Fruit fly (Drosophila melanogaster) whole organism, embryonic: ENCODE measurements around the gene Snm1.

Source experiments
- BEAF-32 ChIP-seq: fragments of 200-800 bp; sonication (Bioruptor generic); optimal IDR thresholded peaks from 3 replicates; lab custom pipeline; 2017; ENCODE audit warnings: missing biosample characterization, missing genetic modification characterization, mild to moderate bottlenecking, moderate library complexity, missing genetic modification reagents
- Bdp1 ChIP-seq: fragments of 200-800 bp; sonication (Bioruptor generic); optimal IDR thresholded peaks from 3 replicates; lab custom pipeline; 2016; ENCODE audit warnings: missing biosample characterization, missing genetic modification characterization
- Bgb ChIP-seq: fragments of 200-800 bp; sonication (Bioruptor generic); IDR thresholded peaks from 2 replicates; pipeline ENCODE4 v1.3.6; 2022; ENCODE audit warnings: missing biosample characterization, missing genetic modification characterization; ENCODE audit not compliant: partially characterized antibody
- CG10321 ChIP-seq: fragments of 200-800 bp; sonication (Bioruptor generic); IDR thresholded peaks from 2 replicates; pipeline ENCODE4 v1.3.6; 2022; ENCODE audit warnings: missing biosample characterization, missing genetic modification characterization
- CG10979 ChIP-seq: fragments of 200-800 bp; sonication (Bioruptor generic); optimal IDR thresholded peaks from 2 replicates; lab custom pipeline; 2018; ENCODE audit warnings: missing biosample characterization, mild to moderate bottlenecking, missing genetic modification characterization, moderate library complexity
- CG12219 ChIP-seq: fragments of 200-800 bp; sonication (Bioruptor generic); optimal IDR thresholded peaks from 3 replicates; lab custom pipeline; 2018; ENCODE audit warnings: missing biosample characterization, mild to moderate bottlenecking, missing genetic modification characterization
- CG16863 ChIP-seq: fragments of 200-800 bp; sonication (Bioruptor generic); optimal IDR thresholded peaks from 3 replicates; lab custom pipeline; 2016; ENCODE audit warnings: missing biosample characterization, missing genetic modification characterization
- CG17612 ChIP-seq: fragments of 200-800 bp; sonication (Bioruptor generic); IDR thresholded peaks from 2 replicates; pipeline ENCODE4 v1.3.6; 2022; ENCODE audit warnings: missing biosample characterization, missing genetic modification characterization
- CG18764 ChIP-seq: fragments of 200-800 bp; sonication (Bioruptor generic); optimal IDR thresholded peaks from 3 replicates; lab custom pipeline; 2016; ENCODE audit warnings: missing biosample characterization, missing genetic modification characterization
- CG2116 ChIP-seq: fragments of 200-800 bp; sonication (Bioruptor generic); optimal IDR thresholded peaks from 3 replicates; lab custom pipeline; 2018; ENCODE audit warnings: missing biosample characterization, mild to moderate bottlenecking, missing genetic modification characterization
- CG2202 ChIP-seq: fragments of 200-800 bp; sonication (Bioruptor generic); optimal IDR thresholded peaks from 2 replicates; lab custom pipeline; 2018; ENCODE audit warnings: missing biosample characterization, mild to moderate bottlenecking, missing genetic modification characterization
- CG30020 ChIP-seq: fragments of 200-800 bp; optimal IDR thresholded peaks from 2 replicates; lab custom pipeline; 2019; ENCODE audit warnings: missing biosample characterization, mild to moderate bottlenecking, missing genetic modification characterization, moderate library complexity
- CG31388 ChIP-seq: fragments of 200-800 bp; sonication (Bioruptor generic); optimal IDR thresholded peaks from 2 replicates; lab custom pipeline; 2016; ENCODE audit warnings: missing biosample characterization, missing genetic modification characterization
- CG32772 ChIP-seq: fragments of 200-800 bp; sonication (Bioruptor generic); IDR thresholded peaks from 2 replicates; pipeline ENCODE4 v1.3.6; 2022; ENCODE audit warnings: missing biosample characterization, missing genetic modification characterization
- CG3407 ChIP-seq: fragments of 200-800 bp; sonication (Bioruptor generic); optimal IDR thresholded peaks from 2 replicates; lab custom pipeline; 2018; ENCODE audit warnings: missing biosample characterization, mild to moderate bottlenecking, missing genetic modification characterization
- CG34224 ChIP-seq: fragments of 200-800 bp; sonication (Bioruptor generic); IDR thresholded peaks from 3 replicates; pipeline ENCODE4 v1.3.6; 2022; ENCODE audit warnings: missing biosample characterization, missing genetic modification characterization; ENCODE audit not compliant: partially characterized antibody
- CG4360 ChIP-seq: fragments of 200-800 bp; sonication (Bioruptor generic); IDR thresholded peaks from 2 replicates; pipeline ENCODE4 v1.3.6; 2022; ENCODE audit warnings: missing biosample characterization, missing genetic modification characterization
- CG6689 ChIP-seq: fragments of 200-800 bp; sonication (Bioruptor generic); IDR thresholded peaks from 2 replicates; pipeline ENCODE4 v1.3.6; 2022; ENCODE audit warnings: missing biosample characterization, missing genetic modification characterization
- CG7745 ChIP-seq: fragments of 200-800 bp; sonication (Bioruptor generic); optimal IDR thresholded peaks from 2 replicates; lab custom pipeline; 2018; ENCODE audit warnings: missing biosample characterization, mild to moderate bottlenecking, missing genetic modification characterization, moderate library complexity
- CG8388 ChIP-seq: fragments of 200-800 bp; sonication (Bioruptor generic); optimal IDR thresholded peaks from 2 replicates; lab custom pipeline; 2019; ENCODE audit warnings: missing biosample characterization, mild to moderate bottlenecking, missing genetic modification characterization, moderate library complexity
- CG8924 ChIP-seq: fragments of 200-800 bp; optimal IDR thresholded peaks from 3 replicates; lab custom pipeline; 2019; ENCODE audit warnings: missing biosample characterization, mild to moderate bottlenecking, missing genetic modification characterization, moderate library complexity
- CG9437 ChIP-seq: fragments of 200-800 bp; sonication (Bioruptor generic); optimal IDR thresholded peaks from 2 replicates; lab custom pipeline; 2018; ENCODE audit warnings: missing biosample characterization, mild to moderate bottlenecking, missing genetic modification characterization
- Doc3 ChIP-seq: fragments of 200-800 bp; sonication (Bioruptor generic); IDR thresholded peaks from 3 replicates; pipeline ENCODE4 v1.3.6; 2022; ENCODE audit warnings: missing biosample characterization, missing genetic modification characterization; ENCODE audit not compliant: partially characterized antibody
- Fer2 ChIP-seq: fragments of 200-800 bp; sonication (Bioruptor generic); optimal IDR thresholded peaks from 2 replicates; lab custom pipeline; 2018; ENCODE audit warnings: missing biosample characterization, mild to moderate bottlenecking, missing genetic modification characterization, moderate library complexity
- Hr3 ChIP-seq: fragments of 200-800 bp; sonication (Bioruptor generic); optimal IDR thresholded peaks from 3 replicates; lab custom pipeline; 2016; ENCODE audit warnings: missing biosample characterization, missing genetic modification characterization
- Med ChIP-seq: fragments of 200-800 bp; sonication (Bioruptor generic); peaks from one replicate; lab custom pipeline; 2016; ENCODE audit warnings: missing biosample characterization, missing genetic modification characterization, mild to moderate bottlenecking, inconsistent platforms, moderate library complexity
- Nf-YA ChIP-seq: fragments of 200-800 bp; sonication (Bioruptor generic); IDR thresholded peaks from 2 replicates; pipeline ENCODE4 v1.3.6; 2022; ENCODE audit warnings: missing biosample characterization, missing genetic modification characterization
- Nf-YB ChIP-seq: fragments of 200-800 bp; sonication (Bioruptor generic); optimal IDR thresholded peaks from 3 replicates; lab custom pipeline; 2019; ENCODE audit warnings: missing biosample characterization, mild to moderate bottlenecking, missing genetic modification characterization, moderate library complexity
- Nf-YC ChIP-seq: fragments of 200-800 bp; optimal IDR thresholded peaks from 3 replicates; lab custom pipeline; 2019; ENCODE audit warnings: missing biosample characterization, mild to moderate bottlenecking, missing genetic modification characterization, moderate library complexity
- Optix ChIP-seq: fragments of 200-800 bp; sonication (Bioruptor generic); IDR thresholded peaks from 3 replicates; pipeline ENCODE4 v1.3.6; 2022; ENCODE audit warnings: missing biosample characterization, missing genetic modification characterization
- Scr ChIP-seq: fragments of 200-800 bp; sonication (Bioruptor generic); IDR thresholded peaks from 2 replicates; pipeline ENCODE4 v1.3.6; 2022; ENCODE audit warnings: missing biosample characterization, missing genetic modification characterization; ENCODE audit not compliant: partially characterized antibody
- Sry-β ChIP-seq: fragments of 200-800 bp; sonication (Bioruptor generic); optimal IDR thresholded peaks from 2 replicates; lab custom pipeline; 2018; ENCODE audit warnings: missing biosample characterization, mild to moderate bottlenecking, missing genetic modification characterization, moderate library complexity
- Taf1 ChIP-seq: fragments of 200-800 bp; sonication (Bioruptor generic); IDR thresholded peaks from 2 replicates; pipeline ENCODE4 v1.3.6; 2022; ENCODE audit warnings: missing biosample characterization, missing genetic modification characterization
- Tbp ChIP-seq: fragments of >200 bp; optimal IDR thresholded peaks from 2 replicates; lab custom pipeline; 2018; ENCODE audit warnings: missing biosample characterization, missing genetic modification characterization
- caup ChIP-seq: fragments of 200-800 bp; sonication (Bioruptor generic); optimal IDR thresholded peaks from 3 replicates; lab custom pipeline; 2017; ENCODE audit warnings: missing biosample characterization, mild to moderate bottlenecking, missing genetic modification characterization, moderate library complexity; ENCODE audit not compliant: severe bottlenecking
- chn ChIP-seq: fragments of 200-800 bp; sonication (Bioruptor generic); optimal IDR thresholded peaks from 2 replicates; lab custom pipeline; 2016; ENCODE audit warnings: missing biosample characterization, missing genetic modification characterization
- insv ChIP-seq, 2 experiments: fragments of 200-800 bp; sonication (Bioruptor generic); optimal IDR thresholded peaks; 3 replicates each; lab custom pipeline; 2016 to 2018; ENCODE audit warnings: missing biosample characterization in 2 of 2, missing genetic modification characterization in 2 of 2
- inv ChIP-seq: fragments of 200-800 bp; sonication (Bioruptor generic); IDR thresholded peaks from 2 replicates; pipeline ENCODE4 v1.3.6; 2022; ENCODE audit warnings: missing biosample characterization, missing genetic modification characterization; ENCODE audit not compliant: partially characterized antibody
- jing ChIP-seq: fragments of 200-800 bp; sonication (Bioruptor generic); optimal IDR thresholded peaks from 2 replicates; lab custom pipeline; 2018; ENCODE audit warnings: missing biosample characterization, mild to moderate bottlenecking, missing genetic modification characterization
- kah ChIP-seq: fragments of 200-800 bp; sonication (Bioruptor generic); optimal IDR thresholded peaks from 2 replicates; lab custom pipeline; 2018; ENCODE audit warnings: missing biosample characterization, mild to moderate bottlenecking, missing genetic modification characterization
- phol ChIP-seq: fragments of 200-800 bp; sonication (Bioruptor generic); optimal IDR thresholded peaks from 3 replicates; lab custom pipeline; 2018; ENCODE audit warnings: missing biosample characterization, mild to moderate bottlenecking, missing genetic modification characterization, moderate library complexity
- pzg ChIP-seq: fragments of 200-800 bp; sonication (Bioruptor generic); optimal IDR thresholded peaks from 3 replicates; lab custom pipeline; 2018; ENCODE audit warnings: missing biosample characterization, mild to moderate bottlenecking, missing genetic modification characterization, moderate library complexity
- sc ChIP-seq, 3 experiments: fragments of >200 bp in 2 of 3; fragments of 200-800 bp in 1 of 3; sonication (Bioruptor generic) in 1 of 3; optimal IDR thresholded peaks; 2 replicates in 2 of 3; 3 replicates in 1 of 3; lab custom pipeline; 2017; ENCODE audit warnings: mild to moderate bottlenecking in 1 of 3, missing biosample characterization in 1 of 3, missing genetic modification characterization in 1 of 3, missing genetic modification reagents in 1 of 3
- sens ChIP-seq: fragments of 200-800 bp; sonication (Bioruptor generic); peaks from one replicate; lab custom pipeline; 2016; ENCODE audit warnings: missing biosample characterization, missing genetic modification characterization
- sna ChIP-seq: fragments of 200-800 bp; sonication (Bioruptor generic); IDR thresholded peaks from 2 replicates; pipeline ENCODE4 v1.3.6; 2022; ENCODE audit warnings: missing biosample characterization, missing genetic modification characterization; ENCODE audit not compliant: partially characterized antibody
- tio ChIP-seq: fragments of 200-800 bp; sonication (Bioruptor generic); optimal IDR thresholded peaks from 2 replicates; lab custom pipeline; 2017; ENCODE audit warnings: missing biosample characterization, missing genetic modification characterization, inconsistent platforms
- twi ChIP-seq: fragments of 200-800 bp; optimal IDR thresholded peaks from 2 replicates; lab custom pipeline; 2019; ENCODE audit warnings: missing biosample characterization, mild to moderate bottlenecking, missing genetic modification characterization, moderate library complexity
- vfl ChIP-seq: fragments of 200-800 bp; sonication (Bioruptor generic); optimal IDR thresholded peaks from 2 replicates; lab custom pipeline; 2016; ENCODE audit warnings: missing biosample characterization, missing genetic modification characterization
- wor ChIP-seq: fragments of 200-800 bp; sonication (Bioruptor generic); IDR thresholded peaks from 2 replicates; pipeline ENCODE4 v1.3.6; 2022; ENCODE audit warnings: missing biosample characterization, missing genetic modification characterization
- zen ChIP-seq: fragments of 200-800 bp; sonication (Bioruptor generic); optimal IDR thresholded peaks from 3 replicates; lab custom pipeline; 2018; ENCODE audit warnings: missing biosample characterization, mild to moderate bottlenecking, missing genetic modification characterization, moderate library complexity

Snm1 gene

DNA sequence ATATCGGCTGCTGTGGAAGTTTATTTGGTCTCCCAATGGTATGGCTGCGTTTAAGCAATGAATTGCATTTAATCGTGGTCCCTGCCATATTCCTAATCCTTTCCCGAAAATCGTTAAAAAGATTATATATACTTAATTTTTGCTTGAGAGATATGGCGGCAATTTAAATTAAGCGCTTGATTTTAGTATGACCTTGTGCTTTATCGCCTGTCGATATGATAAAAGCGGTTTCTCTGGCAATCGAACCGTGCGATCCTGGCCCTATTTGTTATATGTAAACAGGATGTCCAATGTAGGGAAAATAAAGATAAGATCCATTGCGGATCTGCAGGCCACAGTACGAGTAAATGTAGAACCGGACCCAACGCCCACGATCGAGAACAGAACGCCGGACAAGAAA is at the start of gene Snm1:
Snm1 (plus strand) TSS at position 233 of the 400 bp plus-strand sequence.
- TF ChIP-seq twi (tag; lab: Kevin White, UChicago) (no peak), CG8924 (tag; lab: Kevin White, UChicago) (no peak), Med (no peak), CG12219 (GFP tag; lab: Kevin White, UChicago) (no peak), Nf-YA (GFP tag; lab: Robert Waterston, UW) (no peak), Sry-β (no peak), Fer2 (no peak), jing (no peak), CG31388 (GFP tag; lab: Kevin White, UChicago) (no peak), vfl (no peak), pzg (GFP tag; lab: Kevin White, UChicago) (peak; percentile 7), sc (optimal IDR thresholded peaks at IDR 0.05; lab: Kevin White, UChicago) (no peak), sc (GFP tag; optimal IDR thresholded peaks at IDR 0.05; lab: Kevin White, UChicago) (no peak), tio (GFP tag; lab: Kevin White, UChicago) (no peak), CG18764 (GFP tag; lab: Kevin White, UChicago) (no peak), insv (GFP tag; optimal IDR thresholded peaks at IDR 0.05; lab: Kevin White, UChicago) (no peak), Bgb (GFP tag; lab: Robert Waterston, UW) (0 out of 2 replicates have a peak, but pooled peaks have one; percentile 25), CG30020 (tag; lab: Kevin White, UChicago) (no peak), BEAF-32 (GFP tag; lab: Kevin White, UChicago) (peak; percentile 9), Nf-YC (no peak), CG2202 (no peak), Doc3 (GFP tag; lab: Robert Waterston, UW) (0 out of 3 replicates have a peak, but pooled peaks have one; percentile 11), Hr3 (GFP tag; lab: Kevin White, UChicago) (no peak), Nf-YB (GFP tag; lab: Kevin White, UChicago) (no peak), CG10979 (tag; lab: Kevin White, UChicago) (no peak), phol (tag; lab: Kevin White, UChicago) (no peak), Bdp1 (GFP tag; lab: Kevin White, UChicago) (no peak), kah (GFP tag; lab: Kevin White, UChicago) (no peak), inv (GFP tag; lab: Robert Waterston, UW) (no peak), CG3407 (GFP tag; lab: Kevin White, UChicago) (no peak), CG9437 (no peak), caup (no peak), CG16863 (GFP tag; lab: Kevin White, UChicago) (no peak), chn (GFP tag; lab: Kevin White, UChicago) (no peak), wor (GFP tag; lab: Robert Waterston, UW) (no peak), CG7745 (tag; lab: Kevin White, UChicago) (no peak), CG34224 (GFP tag; lab: Robert Waterston, UW) (no peak), CG6689 (GFP tag; lab: Robert Waterston, UW) (no peak), Tbp (GFP tag; lab: Kevin White, UChicago) (no peak), zen (tag; lab: Kevin White, UChicago) (no peak), CG17612 (no peak), CG8388 (GFP tag; lab: Kevin White, UChicago) (no peak), sens (GFP tag; lab: Kevin White, UChicago) (peak; percentile 53), Scr (GFP tag; lab: Robert Waterston, UW) (0 out of 2 replicates have a peak, but pooled peaks have one; percentile 9), CG2116 (peak; percentile 23), CG32772 (GFP tag; lab: Robert Waterston, UW) (no peak), Optix (GFP tag; lab: Robert Waterston, UW) (no peak), sna (GFP tag; lab: Robert Waterston, UW) (no peak), Taf1 (GFP tag; lab: Robert Waterston, UW) (no peak), CG10321 (no peak), CG4360 (GFP tag; lab: Robert Waterston, UW) (no peak)
